Worm (Caenorhabditis elegans): ENCODE results near the gene F55B11.3.

Gene F55B11.3

DNA sequence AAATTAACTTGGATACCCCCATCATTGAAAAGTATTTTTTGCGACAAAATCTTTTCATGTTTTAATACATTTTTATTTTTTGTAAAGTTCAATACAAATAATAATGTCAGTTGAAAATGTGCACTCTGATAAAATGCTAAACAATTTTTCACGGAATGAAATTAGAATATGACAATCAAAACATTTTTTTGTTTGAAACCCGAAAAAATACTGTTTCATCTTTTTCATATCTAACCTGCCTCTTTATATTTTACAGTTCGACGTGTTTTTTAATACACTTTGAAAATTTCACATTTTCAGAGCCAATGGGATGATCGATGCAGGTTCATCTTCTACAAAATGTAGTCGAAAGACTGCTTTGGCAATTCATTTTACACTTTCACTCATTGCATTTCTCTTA, 30.7 kb upstream of the F55B11.3 start, which contains the start of gene clc-8:
Gene clc-8, plus strand, starts transcription at position 301 of the 400 bp plus-strand sequence.
- TF ChIP-seq efl-1 (optimal IDR thresholded peaks at IDR 0.05), result no peak
- peak in 1 of 2 experiments; percentile 7 for TF ChIP-seq efl-1 (GFP tag; optimal IDR thresholded peaks at IDR 0.05 in 1 of 2)
- no peak for TF ChIP-seq mep-1 (tag; optimal IDR thresholded peaks at IDR 0.05)

DNA sequence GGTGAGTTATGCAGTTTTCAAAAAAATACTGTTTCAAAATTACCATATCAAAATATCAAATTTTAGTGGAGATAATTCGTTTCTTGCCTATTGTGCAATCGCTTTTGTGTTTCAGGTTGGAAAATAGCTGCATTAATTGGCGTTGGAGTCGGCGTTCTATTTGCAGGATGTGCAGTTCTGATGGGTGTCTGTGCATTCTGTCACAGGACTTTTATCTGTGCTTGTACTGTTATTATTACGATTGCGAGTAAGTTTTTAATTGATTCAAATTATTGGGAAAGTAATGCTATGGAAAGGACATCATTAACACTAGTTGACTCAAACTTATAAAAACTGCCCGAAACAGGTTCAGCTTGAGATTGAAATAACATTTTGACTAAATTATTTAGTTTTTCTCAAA, 29.7 kb upstream of the F55B11.3 start:
- TF ChIP-seq snpc-4 (tag; optimal IDR thresholded peaks at IDR 0.05) (no peak), nhr-19 (GFP tag; conservative IDR thresholded peaks at IDR 0.05) (no peak), lin-15B (tag; optimal IDR thresholded peaks at IDR 0.05) (no peak), fkh-4 (tag; optimal IDR thresholded peaks at IDR 0.05; ENCODE audit: borderline replicate concordance) (no peak), dpl-1 (GFP tag; optimal IDR thresholded peaks at IDR 0.05) (no peak), lin-39 (tag; optimal IDR thresholded peaks at IDR 0.05) (no peak), unc-62 (GFP tag; optimal IDR thresholded peaks at IDR 0.05) (no peak), jun-1 (tag; optimal IDR thresholded peaks at IDR 0.05) (no peak)

DNA sequence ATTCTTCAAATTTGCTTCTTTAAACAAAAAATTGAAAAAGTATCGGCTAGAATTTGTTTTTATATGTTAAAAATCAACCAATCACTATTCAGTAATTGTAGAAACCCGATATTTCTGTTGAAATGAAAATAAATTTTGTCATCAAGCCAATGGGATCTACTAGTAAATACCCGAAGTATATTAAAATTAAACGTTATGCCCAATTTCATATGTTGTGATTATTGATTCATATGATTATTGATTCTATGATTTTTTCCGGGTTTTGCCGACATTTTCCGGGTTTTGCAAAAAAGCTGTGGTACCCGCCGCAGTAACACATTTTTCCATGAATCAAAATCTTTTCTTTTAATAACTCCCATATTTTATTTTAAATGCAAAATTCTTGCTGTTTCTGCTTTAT, 29.0 kb upstream of the F55B11.3 start:
- TF ChIP-seq hlh-4 (tag; optimal IDR thresholded peaks at IDR 0.05) (no peak), nhr-237 (tag; optimal IDR thresholded peaks at IDR 0.05) (no peak), nhr-77 (tag; optimal IDR thresholded peaks at IDR 0.05) (no peak), blmp-1 (tag; optimal IDR thresholded peaks at IDR 0.05) (no peak), nhr-11 (tag; optimal IDR thresholded peaks at IDR 0.05) (no peak), mab-9 (GFP tag; IDR thresholded peaks at IDR 0.05) (no peak), ceh-63 (GFP tag; optimal IDR thresholded peaks at IDR 0.05) (no peak)

DNA sequence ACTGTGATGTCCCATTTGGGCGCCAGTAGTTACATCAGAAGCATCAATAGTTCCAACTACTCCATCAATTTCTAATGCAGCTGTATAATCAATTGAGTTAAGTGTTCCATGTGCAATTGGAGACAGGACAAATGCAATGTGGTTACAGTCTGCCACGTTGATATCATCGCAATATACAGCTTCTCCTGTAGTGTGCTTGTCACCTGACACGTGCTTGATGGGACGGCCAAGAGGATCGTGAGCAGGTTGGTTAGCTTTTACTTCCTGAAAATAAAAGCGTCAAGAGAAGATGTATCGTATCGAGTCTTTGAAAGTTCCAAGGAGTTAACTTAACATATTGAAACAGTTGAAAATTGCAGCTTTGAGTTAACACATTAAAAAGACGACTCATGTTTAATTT, 15.9 kb upstream of the F55B11.3 start:
- TF ChIP-seq unc-98 (GFP tag; IDR thresholded peaks at IDR 0.05) (no peak), nhr-77 (tag; optimal IDR thresholded peaks at IDR 0.05) (no peak), unc-130 (tag; optimal IDR thresholded peaks at IDR 0.05) (no peak), ceh-88 (GFP tag; IDR thresholded peaks at IDR 0.05) (no peak)

DNA sequence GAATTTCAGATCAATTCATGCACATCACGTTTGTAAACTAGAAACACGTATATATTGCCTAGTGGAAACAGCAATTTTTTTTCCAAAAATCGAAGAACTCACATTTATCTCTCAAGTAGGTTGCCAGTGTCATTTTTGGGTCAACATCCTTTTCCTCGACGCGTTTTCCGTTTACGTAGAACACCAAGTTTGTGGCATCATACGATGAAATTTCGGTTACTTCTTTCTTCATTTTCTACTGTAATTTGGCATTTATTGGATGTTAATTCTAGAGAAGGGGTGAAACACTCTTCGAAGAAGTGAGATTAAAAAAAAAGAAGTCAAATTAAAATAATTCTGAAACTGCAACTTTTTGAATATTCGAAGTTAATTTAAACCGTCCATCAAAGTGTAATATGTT, 11.8 kb upstream of the F55B11.3 start, which contains the start of gene xdh-1:
Gene xdh-1, minus strand, starts transcription at position 240 of the 400 bp plus-strand sequence.
- no peak for TF ChIP-seq lir-3 (tag; optimal IDR thresholded peaks at IDR 0.05; ENCODE audit: poor library complexity)
- TF ChIP-seq C34B4.2 (tag; optimal IDR thresholded peaks at IDR 0.05), result no peak
- TF ChIP-seq ztf-11 (tag; optimal IDR thresholded peaks at IDR 0.05), result no peak
- no peak for TF ChIP-seq fkh-4 (tag; optimal IDR thresholded peaks at IDR 0.05; ENCODE audit: borderline replicate concordance)
- TF ChIP-seq unc-98 (GFP tag; IDR thresholded peaks at IDR 0.05), result no peak
- no peak for TF ChIP-seq egl-13 (tag; optimal IDR thresholded peaks at IDR 0.05)
- TF ChIP-seq nhr-71 (tag; optimal IDR thresholded peaks at IDR 0.05), result no peak
- TF ChIP-seq lin-39 (tag; optimal IDR thresholded peaks at IDR 0.05), result no peak
- TF ChIP-seq rnt-1 (tag; optimal IDR thresholded peaks at IDR 0.05), result no peak
- no peak for TF ChIP-seq unc-130 (tag; optimal IDR thresholded peaks at IDR 0.05)
- no peak for TF ChIP-seq ceh-82 (tag; optimal IDR thresholded peaks at IDR 0.05)

DNA sequence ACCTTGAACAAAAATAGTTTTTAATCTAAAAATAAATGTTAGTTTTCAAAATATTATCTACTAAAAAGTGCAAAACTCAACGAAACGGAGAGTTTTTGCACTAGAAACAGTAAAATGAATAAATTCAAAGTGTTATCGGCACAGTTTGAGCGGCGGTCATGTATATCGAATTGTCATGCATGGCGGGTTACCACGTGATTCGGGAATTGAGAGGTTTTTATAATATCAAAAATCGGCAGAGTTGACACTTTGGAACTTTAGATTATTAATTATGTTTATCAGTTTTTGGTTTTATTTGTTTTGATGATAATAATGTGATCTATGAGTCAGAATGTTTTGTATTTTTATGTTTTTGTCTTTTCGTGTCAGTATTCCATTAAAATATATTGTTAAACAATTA, 11.1 kb upstream of the F55B11.3 start:
- TF ChIP-seq pqm-1 (tag; optimal IDR thresholded peaks at IDR 0.05) (no peak), skn-1 (tag; optimal IDR thresholded peaks at IDR 0.05) (peak; percentile 26), mep-1 (tag; optimal IDR thresholded peaks at IDR 0.05) (no peak), dpl-1 (GFP tag; optimal IDR thresholded peaks at IDR 0.05) (no peak), jun-1 (tag; optimal IDR thresholded peaks at IDR 0.05) (peak; percentile 45), nhr-77 (tag; optimal IDR thresholded peaks at IDR 0.05) (no peak), isw-1 (GFP tag; IDR thresholded peaks at IDR 0.05) (no peak), unc-130 (tag; optimal IDR thresholded peaks at IDR 0.05) (no peak), dsc-1 (tag; optimal IDR thresholded peaks at IDR 0.05) (no peak), mef-2 (tag; optimal IDR thresholded peaks at IDR 0.05) (no peak), mdl-1 (tag; optimal IDR thresholded peaks at IDR 0.05) (peak in 1 of 2 experiments; percentile 53), fos-1 (tag; optimal IDR thresholded peaks at IDR 0.05) (no peak), unc-86 (tag; optimal IDR thresholded peaks at IDR 0.05) (no peak), nhr-11 (tag; optimal IDR thresholded peaks at IDR 0.05) (no peak), lin-15B (tag; optimal IDR thresholded peaks at IDR 0.05) (no peak), nhr-28 (tag; optimal IDR thresholded peaks at IDR 0.05) (no peak), lir-3 (tag; optimal IDR thresholded peaks at IDR 0.05; ENCODE audit: poor library complexity) (no peak), snu-23 (GFP tag; optimal IDR thresholded peaks at IDR 0.05) (peak; percentile 4), fkh-10 (GFP tag; optimal IDR thresholded peaks at IDR 0.05) (no peak), blmp-1 (tag; optimal IDR thresholded peaks at IDR 0.05) (no peak), elt-2 (tag; optimal IDR thresholded peaks at IDR 0.05) (peak; percentile 92), hpl-2 (GFP tag; optimal IDR thresholded peaks at IDR 0.05) (no peak), ceh-8 (GFP tag; optimal IDR thresholded peaks at IDR 0.05) (no peak), C16A3.4 (tag; optimal IDR thresholded peaks at IDR 0.05) (no peak), egl-13 (tag; optimal IDR thresholded peaks at IDR 0.05) (no peak)

All from whole organism, L1 larva.